Worm (Caenorhabditis elegans): ENCODE results near the gene Y69A2AR.46.

The Y69A2AR.46 gene

DNA sequence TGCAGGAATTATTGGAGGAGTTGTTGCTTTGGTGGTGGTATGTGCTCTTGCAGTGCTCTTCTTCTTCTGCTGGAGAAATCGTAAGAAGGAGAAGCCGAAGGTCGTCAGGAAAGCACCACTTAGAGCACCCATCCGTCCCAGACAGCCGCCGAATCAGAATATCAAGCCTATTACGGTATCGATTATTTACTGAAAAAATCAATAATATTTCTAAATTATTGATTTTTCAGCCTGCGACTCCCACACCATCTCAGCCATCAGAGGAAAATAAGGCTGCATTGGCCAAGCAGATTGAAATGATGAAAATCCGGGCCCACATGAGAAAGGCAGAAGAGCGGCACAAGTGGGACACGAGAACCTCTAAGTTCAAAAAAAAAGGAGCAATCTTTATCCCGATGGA lies 5.2 kb upstream of the Y69A2AR.46 start:
- TF ChIP-seq F13H6.1 (tag; optimal IDR thresholded peaks at IDR 0.05) (no peak), snpc-4 (tag; optimal IDR thresholded peaks at IDR 0.05) (no peak), elt-1 (tag; optimal IDR thresholded peaks at IDR 0.05) (no peak), nhr-10 (tag; optimal IDR thresholded peaks at IDR 0.05) (no peak), peb-1 (tag; optimal IDR thresholded peaks at IDR 0.05) (no peak), ZK546.5 (tag; optimal IDR thresholded peaks at IDR 0.05) (no peak), lin-13 (GFP tag; optimal IDR thresholded peaks at IDR 0.05) (no peak), mab-5 (tag; optimal IDR thresholded peaks at IDR 0.05) (no peak), sma-3 (GFP tag; optimal IDR thresholded peaks at IDR 0.05) (no peak), nhr-21 (tag; optimal IDR thresholded peaks at IDR 0.05) (no peak), unc-39 (tag; optimal IDR thresholded peaks at IDR 0.05) (no peak), egl-27 (tag; optimal IDR thresholded peaks at IDR 0.05) (no peak), nhr-11 (tag; optimal IDR thresholded peaks at IDR 0.05) (no peak)

DNA sequence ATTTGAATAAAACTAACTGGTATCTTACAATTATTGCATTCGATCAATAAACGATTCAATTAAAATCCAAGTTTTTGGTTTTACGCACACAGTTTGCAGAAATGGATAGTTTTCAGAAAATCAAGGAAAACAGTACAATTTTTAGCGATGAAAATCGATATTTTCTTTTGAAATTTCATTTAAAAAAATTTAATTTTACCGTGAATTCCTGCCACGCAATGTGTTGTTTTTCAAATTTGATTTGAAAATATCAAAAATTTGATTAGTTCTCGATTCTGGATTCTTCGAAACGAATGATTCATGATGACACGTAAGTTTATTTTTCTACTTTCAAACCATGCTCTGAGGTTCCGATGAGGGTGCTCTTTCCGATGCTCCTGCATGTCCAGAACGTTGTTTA lies 613 bp downstream of the Y69A2AR.46 start, which contains the start of gene Y69A2AR.50:
TSS of gene Y69A2AR.50 (plus strand) at position 301 of the 400 bp plus-strand sequence.
- TF ChIP-seq crh-2 (tag; optimal IDR thresholded peaks at IDR 0.05): no peak
- TF ChIP-seq nhr-12 (tag; optimal IDR thresholded peaks at IDR 0.05): no peak
- no peak for TF ChIP-seq ama-1 (optimal IDR thresholded peaks at IDR 0.05)
- no peak for TF ChIP-seq unc-62 (GFP tag; optimal IDR thresholded peaks at IDR 0.05)
- TF ChIP-seq zag-1 (tag; optimal IDR thresholded peaks at IDR 0.05): no peak
- TF ChIP-seq egl-27 (tag; optimal IDR thresholded peaks at IDR 0.05): no peak
- TF ChIP-seq mbf-1 (tag; optimal IDR thresholded peaks at IDR 0.05): no peak
- TF ChIP-seq ztf-11 (tag; optimal IDR thresholded peaks at IDR 0.05): no peak
- no peak for TF ChIP-seq gmeb-1 (tag; optimal IDR thresholded peaks at IDR 0.05)
- TF ChIP-seq ceh-82 (tag; optimal IDR thresholded peaks at IDR 0.05): no peak
- TF ChIP-seq nhr-237 (tag; optimal IDR thresholded peaks at IDR 0.05): no peak
- TF ChIP-seq fos-1 (tag; optimal IDR thresholded peaks at IDR 0.05): no peak
- TF ChIP-seq unc-55 (GFP tag; optimal IDR thresholded peaks at IDR 0.05): no peak
- no peak for TF ChIP-seq nhr-10 (tag; optimal IDR thresholded peaks at IDR 0.05)

DNA sequence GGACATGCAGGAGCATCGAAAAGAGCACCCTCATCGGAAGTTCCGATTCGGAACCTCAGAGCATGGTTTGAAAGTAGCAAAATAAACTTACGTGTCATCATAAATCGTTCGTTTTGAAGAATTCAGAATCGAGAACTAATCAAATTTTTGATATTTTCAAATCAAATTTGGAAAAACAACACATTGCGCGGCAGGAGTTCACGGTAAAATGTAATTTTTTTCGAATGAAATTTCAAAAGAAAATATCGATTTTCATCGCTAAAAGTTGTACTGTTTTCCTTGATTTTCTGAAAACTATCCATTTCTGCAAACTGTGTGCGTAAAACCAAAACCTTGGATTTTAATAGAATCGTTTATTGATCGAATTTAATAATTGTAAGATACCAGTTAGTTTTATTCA lies 2.5 kb downstream of the Y69A2AR.46 start, which contains the start of gene Y69A2AR.24:
TSS of gene Y69A2AR.24 (minus strand) at position 101 of the 400 bp plus-strand sequence.
- TF ChIP-seq blmp-1 (tag; optimal IDR thresholded peaks at IDR 0.05; ENCODE audit: insufficient read depth): no peak
- no peak for TF ChIP-seq ceh-16 (tag; optimal IDR thresholded peaks at IDR 0.05)
- no peak for TF ChIP-seq nhr-23 (tag; optimal IDR thresholded peaks at IDR 0.05)
- TF ChIP-seq R02D3.7 (tag; optimal IDR thresholded peaks at IDR 0.05): no peak
- TF ChIP-seq nhr-6 (tag; optimal IDR thresholded peaks at IDR 0.05): no peak
- TF ChIP-seq aly-2 (tag; optimal IDR thresholded peaks at IDR 0.05): no peak

DNA sequence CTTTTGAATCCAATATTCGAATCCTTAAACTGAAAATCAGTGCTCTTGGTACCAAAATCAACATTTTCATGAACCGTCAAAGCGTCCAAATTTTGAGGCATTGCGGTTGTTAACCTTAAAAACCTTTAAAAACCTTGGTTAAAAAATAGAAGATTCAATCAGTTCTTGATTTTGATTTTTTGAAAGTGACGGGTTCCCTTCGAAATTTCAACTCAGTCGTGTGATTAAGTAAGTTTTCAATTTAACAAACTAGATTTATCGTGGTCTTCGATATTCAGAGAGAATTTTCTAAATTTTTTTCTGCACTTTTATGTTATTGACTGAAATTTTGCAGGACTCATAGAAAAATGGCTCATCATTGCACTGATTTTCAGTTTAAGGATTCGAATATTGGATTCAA lies 6.8 kb downstream of the Y69A2AR.46 start, which contains the start of the genes Y69A2AR.25 and Y69A2AR.12:
TSS of gene Y69A2AR.25 (minus strand) at position 101 of the 400 bp plus-strand sequence.
TSS of gene Y69A2AR.12 (plus strand) at position 348 of the 400 bp plus-strand sequence.
- TF ChIP-seq aly-2 (tag; optimal IDR thresholded peaks at IDR 0.05) (no peak), sma-9 (GFP tag; optimal IDR thresholded peaks at IDR 0.05) (no peak), sma-9 (tag; optimal IDR thresholded peaks at IDR 0.05) (no peak), lsy-2 (tag; optimal IDR thresholded peaks at IDR 0.05) (no peak), snpc-4 (tag; optimal IDR thresholded peaks at IDR 0.05) (no peak), nhr-6 (tag; optimal IDR thresholded peaks at IDR 0.05) (no peak), mab-5 (tag; optimal IDR thresholded peaks at IDR 0.05) (no peak), unc-62 (GFP tag; optimal IDR thresholded peaks at IDR 0.05) (no peak), ama-1 (optimal IDR thresholded peaks at IDR 0.05) (no peak), F13H6.1 (tag; optimal IDR thresholded peaks at IDR 0.05) (no peak), dmd-4 (tag; optimal IDR thresholded peaks at IDR 0.05) (no peak), nhr-12 (tag; optimal IDR thresholded peaks at IDR 0.05) (no peak), mbf-1 (tag; optimal IDR thresholded peaks at IDR 0.05) (no peak), unc-55 (GFP tag; optimal IDR thresholded peaks at IDR 0.05) (no peak), R02D3.7 (tag; optimal IDR thresholded peaks at IDR 0.05) (no peak), skn-1 (tag; optimal IDR thresholded peaks at IDR 0.05) (no peak), ceh-16 (tag; optimal IDR thresholded peaks at IDR 0.05) (no peak), C34F6.9 (tag; optimal IDR thresholded peaks at IDR 0.05) (no peak), elt-3 (tag; optimal IDR thresholded peaks at IDR 0.05) (no peak), crh-2 (tag; optimal IDR thresholded peaks at IDR 0.05) (no peak)

Data from whole organism, L2 larva.